Worm (Caenorhabditis elegans) whole organism, late embryonic: ENCODE results near the gene E04F6.9.

ENCODE experiments used
- ceh-34 ChIP-seq: sonication (generic microtip); optimal IDR thresholded peaks from 2 replicates; lab custom pipeline; 2016; ENCODE audit warnings: mild to moderate bottlenecking, missing genetic modification characterization, missing compliant biosample characterization
- unc-86 ChIP-seq: sonication (generic microtip); optimal IDR thresholded peaks from 2 replicates; lab custom pipeline; 2016; ENCODE audit warnings: missing genetic modification characterization, missing compliant biosample characterization

ce11 chrII:7189120-7189519, 22.8 kb downstream of the E04F6.9 start, which contains the start of gene E04F6.4:
- TF ChIP-seq unc-86 (tag; lab: Kevin White, UChicago) (no peak), ceh-34 (tag; lab: Kevin White, UChicago) (no peak)
